Worm (Caenorhabditis elegans) whole organism, L3 larva: Measurements from ENCODE around the gene K04C1.5.

Experiments
- ceh-28 ChIP-seq: fragments of 150-350 bp; optimal IDR thresholded peaks from 2 replicates; lab custom pipeline; 2014; ENCODE audit warnings: missing biosample characterization, missing genetic modification reagents, missing genetic modification characterization
- mml-1 ChIP-seq: fragments of 150-350 bp; sonication (generic microtip); optimal IDR thresholded peaks from 3 replicates; lab custom pipeline; 2014; ENCODE audit warnings: missing biosample characterization, missing genetic modification characterization
- tbx-2 ChIP-seq: sonication (generic microtip); optimal IDR thresholded peaks from 2 replicates; lab custom pipeline; 2016; ENCODE audit warnings: mild to moderate bottlenecking, missing genetic modification characterization, missing compliant biosample characterization

ce11 chrX:14292632-14293031 lies 44.8 kb downstream of the K04C1.5 start:
- TF ChIP-seq mml-1 (tag; lab: Kevin White, UChicago) (no peak), ceh-28 (tag; lab: Kevin White, UChicago) (no peak), tbx-2 (no peak)
